Worm (Caenorhabditis elegans) whole organism, late embryonic: ENCODE measurements around the gene C55C3.8.

ENCODE experiments used
- ceh-2 ChIP-seq: sonication (generic microtip); optimal IDR thresholded peaks from 2 replicates; lab custom pipeline; 2016; ENCODE audit warnings: missing genotype, missing genetic modification characterization, missing compliant biosample characterization
- dve-1 ChIP-seq: sonication (generic microtip); optimal IDR thresholded peaks from 2 replicates; lab custom pipeline; 2017; ENCODE audit warnings: antibody characterized with exemption, mild to moderate bottlenecking, missing genetic modification characterization, missing compliant biosample characterization
- fkh-10 ChIP-seq: fragments of 150-350 bp; optimal IDR thresholded peaks from 2 replicates; lab custom pipeline; 2014; ENCODE audit warnings: missing biosample characterization, missing genetic modification reagents, missing genetic modification characterization
- hlh-8 ChIP-seq: sonication (generic microtip); optimal IDR thresholded peaks from 2 replicates; lab custom pipeline; 2016; ENCODE audit warnings: missing genotype, missing genetic modification characterization, missing compliant biosample characterization
- lin-11 ChIP-seq: fragments of 200-800 bp; sonication (Bioruptor generic); optimal IDR thresholded peaks from 2 replicates; lab custom pipeline; 2018; ENCODE audit warnings: mild to moderate bottlenecking, missing genetic modification characterization, missing compliant biosample characterization
- nhr-11 ChIP-seq: fragments of 150-350 bp; optimal IDR thresholded peaks from 2 replicates; lab custom pipeline; 2014; ENCODE audit warnings: missing biosample characterization, missing genetic modification characterization
- npax-4 ChIP-seq: sonication (generic microtip); optimal IDR thresholded peaks from 2 replicates; lab custom pipeline; 2016; ENCODE audit warnings: missing genetic modification characterization, missing compliant biosample characterization
- pha-4 ChIP-seq: fragments of 150-350 bp; optimal IDR thresholded peaks from 2 replicates; lab custom pipeline; 2018; ENCODE audit warnings: missing biosample characterization, missing genetic modification reagents, missing genetic modification characterization
- sdc-2 ChIP-seq: sonication (generic microtip); optimal IDR thresholded peaks from 2 replicates; lab custom pipeline; 2016; ENCODE audit warnings: missing genotype, missing genetic modification characterization, missing compliant biosample characterization
- sox-4 ChIP-seq: sonication (generic microtip); optimal IDR thresholded peaks from 2 replicates; lab custom pipeline; 2017; ENCODE audit warnings: mild to moderate bottlenecking, missing genetic modification characterization, inconsistent platforms, missing compliant biosample characterization
- tbx-2 ChIP-seq: sonication (generic microtip); optimal IDR thresholded peaks from 2 replicates; lab custom pipeline; 2016; ENCODE audit warnings: missing genetic modification characterization, missing compliant biosample characterization

- no peak for TF ChIP-seq tbx-2 (tag; lab: Kevin White, UChicago)
- TF ChIP-seq ceh-2 (tag; lab: Kevin White, UChicago), result no peak
- TF ChIP-seq sdc-2 (tag; lab: Kevin White, UChicago), result no peak
- no peak for TF ChIP-seq lin-11 (tag; lab: Kevin White, UChicago)
- TF ChIP-seq sox-4 (tag; lab: Kevin White, UChicago), result no peak
- TF ChIP-seq hlh-8 (tag; lab: Kevin White, UChicago), result no peak
- no peak for TF ChIP-seq fkh-10 (GFP tag; lab: Kevin White, UChicago)
- no peak for TF ChIP-seq nhr-11 (tag; lab: Kevin White, UChicago)
- TF ChIP-seq pha-4, result no peak
- TF ChIP-seq npax-4 (tag; lab: Kevin White, UChicago), result no peak
- no peak for TF ChIP-seq dve-1 (tag; lab: Kevin White, UChicago)
These were observed at the start of gene C55C3.8 for ce11 chrIV:5690386-5691080.
